Worm (Caenorhabditis elegans): ENCODE results near the gene R02D5.24.

DNA sequence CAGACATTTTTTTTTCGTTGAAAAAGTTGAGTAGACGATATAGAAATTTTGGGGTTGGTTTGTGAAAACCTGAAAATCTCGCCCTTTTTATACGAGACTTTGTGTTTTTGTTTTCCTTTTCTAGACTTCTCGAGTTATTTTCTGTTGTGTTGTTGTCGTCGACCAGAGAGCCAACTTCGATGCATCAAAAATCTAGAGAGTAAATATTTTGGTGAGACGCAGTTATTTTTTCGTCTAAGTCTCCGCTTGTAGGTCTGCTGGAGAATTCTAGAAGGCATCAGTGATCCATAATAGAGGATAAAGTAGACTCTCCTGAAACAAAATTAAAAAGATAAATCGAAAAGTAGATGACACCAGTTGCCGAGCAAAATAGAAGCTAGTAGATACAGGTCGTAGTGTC, 36.8 kb upstream of the R02D5.24 start, which contains the start of gene F08H9.4:
- TF ChIP-seq ceh-13 (GFP tag; optimal IDR thresholded peaks at IDR 0.05) (no peak), hnd-1 (tag; optimal IDR thresholded peaks at IDR 0.05) (no peak), aly-1 (tag; optimal IDR thresholded peaks at IDR 0.05) (no peak), ama-1 (optimal IDR thresholded peaks at IDR 0.05) (no peak), B0310.2 (tag; optimal IDR thresholded peaks at IDR 0.05) (no peak)

Measured in whole organism, early embryonic.